Fruit fly (Drosophila melanogaster) whole organism, prepupa: ENCODE data around the gene CG7810.

ENCODE experiments used
- CG31627 ChIP-seq: fragments of 200-800 bp; sonication (Bioruptor generic); optimal IDR thresholded peaks from 3 replicates; lab custom pipeline; 2016; ENCODE audit warnings: missing biosample characterization, missing genetic modification characterization
- CG34406 ChIP-seq: fragments of 200-800 bp; sonication (Bioruptor generic); optimal IDR thresholded peaks from 3 replicates; lab custom pipeline; 2016; ENCODE audit warnings: missing biosample characterization, missing genetic modification characterization
- Hr38 ChIP-seq: sonication (Bioruptor generic); optimal IDR thresholded peaks from 2 replicates; lab custom pipeline; 2016; ENCODE audit warnings: missing biosample characterization, missing genetic modification characterization
- dsx ChIP-seq: fragments of 200-800 bp; optimal IDR thresholded peaks from 3 replicates; lab custom pipeline; 2019; ENCODE audit warnings: missing biosample characterization, mild to moderate bottlenecking, missing genetic modification characterization, moderate library complexity; ENCODE audit not compliant: poor library complexity, severe bottlenecking
- svp ChIP-seq: fragments of 200-800 bp; sonication (Bioruptor generic); peaks from one replicate; lab custom pipeline; 2016; ENCODE audit warnings: missing biosample characterization, missing genetic modification characterization

DNA sequence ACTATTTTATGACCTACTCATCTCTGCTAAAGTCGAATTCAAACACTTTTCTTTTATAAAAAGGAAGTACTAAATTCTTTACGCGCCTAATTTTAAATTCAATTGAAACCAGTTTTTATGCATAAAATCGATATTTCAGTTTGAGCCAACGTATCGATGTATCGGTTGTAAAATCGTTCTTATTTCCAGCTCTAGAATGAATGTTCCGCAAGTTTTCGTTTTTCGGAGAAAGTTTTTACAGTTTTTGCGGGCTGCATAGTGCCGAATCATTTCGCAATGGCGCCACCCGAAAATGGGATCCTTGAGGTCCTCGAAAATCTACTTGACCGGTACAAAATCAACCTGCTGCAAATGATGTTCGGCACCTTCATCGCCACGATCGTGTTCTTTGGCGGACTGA lies 5.6 kb downstream of the CG7810 start, which contains the start of gene CG7840:
- TF ChIP-seq CG34406, result no peak
- no peak for TF ChIP-seq Hr38 (GFP tag; lab: Kevin White, UChicago)
- no peak for TF ChIP-seq dsx (GFP tag; lab: Kevin White, UChicago)
- TF ChIP-seq svp (GFP tag; lab: Kevin White, UChicago), result no peak
- TF ChIP-seq CG31627 (GFP tag; lab: Kevin White, UChicago), result no peak
